Fruit fly (Drosophila melanogaster): ENCODE data around the gene Mulk.

The Mulk gene

dm6 chr2L:10311822-10312221 is 42.0 kb downstream of the Mulk start (continued):
- TF ChIP-seq CG11093 (GFP tag; IDR thresholded peaks at IDR 0.05): no peak
- TF ChIP-seq en (GFP tag; optimal IDR thresholded peaks at IDR 0.05): no peak
- TF ChIP-seq p53 (GFP tag; optimal IDR thresholded peaks at IDR 0.05): no peak
- peak; percentile 76 for TF ChIP-seq gfzf (GFP tag; optimal IDR thresholded peaks at IDR 0.05)
- TF ChIP-seq Tbp (GFP tag; optimal IDR thresholded peaks at IDR 0.05): no peak
- no peak for TF ChIP-seq bowl (GFP tag; IDR thresholded peaks at IDR 0.05)
- TF ChIP-seq nom (GFP tag; optimal IDR thresholded peaks at IDR 0.05): no peak
- TF ChIP-seq yki (optimal IDR thresholded peaks at IDR 0.05): no peak
- no peak for TF ChIP-seq ttk (GFP tag; IDR thresholded peaks at IDR 0.05)
- no peak for TF ChIP-seq CG2199 (GFP tag; IDR thresholded peaks at IDR 0.05)
- no peak for TF ChIP-seq CG2129 (GFP tag; IDR thresholded peaks at IDR 0.05; ENCODE audit: partially characterized antibody)
- TF ChIP-seq Side (GFP tag; optimal IDR thresholded peaks at IDR 0.05): no peak
- no peak for TF ChIP-seq fd64A (GFP tag; optimal IDR thresholded peaks at IDR 0.05)
- no peak for TF ChIP-seq pum (GFP tag; optimal IDR thresholded peaks at IDR 0.05)
- TF ChIP-seq CG11560 (tag; IDR thresholded peaks at IDR 0.05): no peak
- no peak for TF ChIP-seq fd96Cb (tag; optimal IDR thresholded peaks at IDR 0.05)
- TF ChIP-seq vfl (GFP tag; optimal IDR thresholded peaks at IDR 0.05): no peak
- no peak for TF ChIP-seq CG14667 (GFP tag; IDR thresholded peaks at IDR 0.05)
- no peak for TF ChIP-seq Poxn (GFP tag; IDR thresholded peaks at IDR 0.05)
- TF ChIP-seq stwl (tag; optimal IDR thresholded peaks at IDR 0.05): peak; percentile 63
- TF ChIP-seq ase (GFP tag; IDR thresholded peaks at IDR 0.05): no peak
- TF ChIP-seq CG6689 (GFP tag; IDR thresholded peaks at IDR 0.05): no peak
- peak; percentile 42; the same call in 1 of the 2 replicates for TF ChIP-seq CG13287 (GFP tag; IDR thresholded peaks at IDR 0.05; ENCODE audit: partially characterized antibody)
- TF ChIP-seq lmd (GFP tag; IDR thresholded peaks at IDR 0.05): no peak
- TF ChIP-seq Fer1 (GFP tag; optimal IDR thresholded peaks at IDR 0.05): no peak
- TF ChIP-seq disco-r (GFP tag; optimal IDR thresholded peaks at IDR 0.05): no peak
- no peak for TF ChIP-seq CG8359 (GFP tag; optimal IDR thresholded peaks at IDR 0.05; ENCODE audit: borderline replicate concordance)
- TF ChIP-seq CG31388 (GFP tag; optimal IDR thresholded peaks at IDR 0.05): no peak
- no peak for TF ChIP-seq sisA (GFP tag; IDR thresholded peaks at IDR 0.05)
- no peak for TF ChIP-seq Blimp-1 (GFP tag; optimal IDR thresholded peaks at IDR 0.05)
- no peak for TF ChIP-seq Jarid2 (GFP tag; optimal IDR thresholded peaks at IDR 0.05)
- no peak for TF ChIP-seq ewg (GFP tag; optimal IDR thresholded peaks at IDR 0.05)
- no peak for TF ChIP-seq mld (GFP tag; IDR thresholded peaks at IDR 0.05; ENCODE audit: partially characterized antibody)
- no peak for TF ChIP-seq Dip3 (GFP tag; optimal IDR thresholded peaks at IDR 0.05)
- TF ChIP-seq CG10462 (GFP tag; optimal IDR thresholded peaks at IDR 0.05): no peak
- no peak for TF ChIP-seq fu2 (GFP tag; optimal IDR thresholded peaks at IDR 0.05)
- peak; percentile 7 for TF ChIP-seq bigmax (GFP tag; optimal IDR thresholded peaks at IDR 0.05)
- no peak for TF ChIP-seq psq (GFP tag; optimal IDR thresholded peaks at IDR 0.05)
- no peak for TF ChIP-seq CG14441 (GFP tag; IDR thresholded peaks at IDR 0.05)
- TF ChIP-seq CG9215 (GFP tag; IDR thresholded peaks at IDR 0.05): no peak
- TF ChIP-seq exex (tag; optimal IDR thresholded peaks at IDR 0.05): peak; percentile 23
- TF ChIP-seq HLH4C (GFP tag; IDR thresholded peaks at IDR 0.05; ENCODE audit: partially characterized antibody): no peak
- no peak for TF ChIP-seq CG6254 (GFP tag; optimal IDR thresholded peaks at IDR 0.05)
- TF ChIP-seq sob (GFP tag; IDR thresholded peaks at IDR 0.05): no peak
- TF ChIP-seq unpg (GFP tag; optimal IDR thresholded peaks at IDR 0.05): no peak
- no peak for TF ChIP-seq her (GFP tag; optimal IDR thresholded peaks at IDR 0.05)
- TF ChIP-seq CG8765 (GFP tag; IDR thresholded peaks at IDR 0.05): no peak
- no peak for TF ChIP-seq CG5953 (GFP tag; IDR thresholded peaks at IDR 0.05)
- no peak for TF ChIP-seq kni (GFP tag; optimal IDR thresholded peaks at IDR 0.05)
- no peak for TF ChIP-seq CG15696 (tag; optimal IDR thresholded peaks at IDR 0.05)
- no peak for TF ChIP-seq ind (GFP tag; optimal IDR thresholded peaks at IDR 0.05)
- no peak for TF ChIP-seq CG12942 (GFP tag; optimal IDR thresholded peaks at IDR 0.05)
- no peak for TF ChIP-seq GATAe (GFP tag; conservative IDR thresholded peaks at IDR 0.05)

All from whole organism, embryonic.